Worm (Caenorhabditis elegans): ENCODE data around the gene sre-47.

The sre-47 gene

ce11 chrII:13933534-13933933 is 50.9 kb downstream of the sre-47 start:
- TF ChIP-seq ceh-16 (tag; optimal IDR thresholded peaks at IDR 0.05) (no peak), mdl-1 (tag; optimal IDR thresholded peaks at IDR 0.05) (no peak), nhr-67 (tag; optimal IDR thresholded peaks at IDR 0.05) (no peak), nhr-77 (tag; optimal IDR thresholded peaks at IDR 0.05) (no peak), skn-1 (tag; optimal IDR thresholded peaks at IDR 0.05) (no peak), pqm-1 (tag; optimal IDR thresholded peaks at IDR 0.05) (no peak), ceh-9 (tag; optimal IDR thresholded peaks at IDR 0.05) (no peak), nhr-28 (tag; optimal IDR thresholded peaks at IDR 0.05) (no peak), eor-1 (tag; optimal IDR thresholded peaks at IDR 0.05) (no peak), egl-5 (tag; optimal IDR thresholded peaks at IDR 0.05) (no peak), nhr-76 (tag; optimal IDR thresholded peaks at IDR 0.05) (no peak), snpc-4 (tag; optimal IDR thresholded peaks at IDR 0.05) (no peak), R02D3.7 (tag; optimal IDR thresholded peaks at IDR 0.05) (no peak), ama-1 (optimal IDR thresholded peaks at IDR 0.05) (no peak), nhr-11 (tag; optimal IDR thresholded peaks at IDR 0.05) (no peak), nhr-23 (tag; optimal IDR thresholded peaks at IDR 0.05) (no peak), ceh-28 (tag; optimal IDR thresholded peaks at IDR 0.05) (no peak), unc-39 (tag; optimal IDR thresholded peaks at IDR 0.05) (no peak)
